Worm (Caenorhabditis elegans): ENCODE measurements around the gene fis-1.

DNA sequence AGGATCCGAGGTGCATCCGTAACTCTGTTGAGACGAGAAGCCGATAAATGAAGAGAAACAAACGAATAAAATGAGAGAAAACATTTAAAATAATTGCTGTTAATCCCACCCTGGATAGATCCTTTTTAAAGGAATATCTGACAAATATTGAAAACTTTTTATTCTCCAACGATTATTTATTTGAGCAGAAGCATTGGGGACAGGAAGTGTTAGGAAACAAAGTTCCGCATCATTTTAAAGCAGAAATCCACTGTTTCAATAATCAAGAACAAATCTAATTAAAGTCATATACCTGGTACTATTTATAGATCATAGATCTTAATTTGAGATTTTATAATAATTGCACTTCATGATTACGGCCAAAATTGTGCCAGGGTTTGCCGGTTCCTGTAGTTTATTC lies 4.0 kb upstream of the fis-1 start, which contains the start of gene F41G3.20:
- TF ChIP-seq snpc-4 (tag; optimal IDR thresholded peaks at IDR 0.05) = no peak
- TF ChIP-seq unc-62 (GFP tag; optimal IDR thresholded peaks at IDR 0.05) = no peak
- no peak for TF ChIP-seq elt-2 (tag; optimal IDR thresholded peaks at IDR 0.05)
- no peak for TF ChIP-seq ztf-11 (tag; optimal IDR thresholded peaks at IDR 0.05)
- no peak for TF ChIP-seq lin-15B (tag; optimal IDR thresholded peaks at IDR 0.05)
- TF ChIP-seq ztf-4 (tag; optimal IDR thresholded peaks at IDR 0.05) = no peak
- TF ChIP-seq elt-1 (tag; optimal IDR thresholded peaks at IDR 0.05) = no peak
- no peak for TF ChIP-seq nhr-76 (tag; optimal IDR thresholded peaks at IDR 0.05)
- no peak for TF ChIP-seq ceh-82 (tag; optimal IDR thresholded peaks at IDR 0.05)
- no peak for TF ChIP-seq lin-39 (tag; optimal IDR thresholded peaks at IDR 0.05)
- no peak for TF ChIP-seq ceh-16 (tag; optimal IDR thresholded peaks at IDR 0.05)
- no peak for TF ChIP-seq elt-3 (tag; optimal IDR thresholded peaks at IDR 0.05)
